Worm (Caenorhabditis elegans) whole organism, L1 larva: ENCODE measurements around the gene col-92.

ENCODE experiments used
- C04F5.9 ChIP-seq: sonication (generic microtip); optimal IDR thresholded peaks from 2 replicates; lab custom pipeline; 2016; ENCODE audit warnings: missing genetic modification characterization, missing compliant biosample characterization
- C34B4.2 ChIP-seq: sonication (generic microtip); optimal IDR thresholded peaks from 2 replicates; lab custom pipeline; 2017; ENCODE audit warnings: mild to moderate bottlenecking, missing genetic modification characterization, missing compliant biosample characterization
- Y116A8C.19 ChIP-seq: sonication (generic microtip); optimal IDR thresholded peaks from 2 replicates; lab custom pipeline; 2016; ENCODE audit warnings: missing compliant biosample characterization, missing genetic modification characterization, borderline replicate concordance
- aha-1 ChIP-seq: fragments of 150-350 bp; optimal IDR thresholded peaks from 2 replicates; lab custom pipeline; 2014; ENCODE audit warnings: missing biosample characterization, missing genetic modification characterization
- alr-1 ChIP-seq: fragments of 200-800 bp; sonication (Bioruptor generic); optimal IDR thresholded peaks from 2 replicates; lab custom pipeline; 2018; ENCODE audit warnings: borderline replicate concordance, mild to moderate bottlenecking, missing genetic modification characterization, missing compliant biosample characterization
- ama-1 ChIP-seq: fragments of 150-350 bp; optimal IDR thresholded peaks from 2 replicates; lab custom pipeline; 2014
- ceh-8 ChIP-seq: fragments of 200-800 bp; sonication (Bioruptor generic); optimal IDR thresholded peaks from 2 replicates; lab custom pipeline; 2018; ENCODE audit warnings: mild to moderate bottlenecking, missing genetic modification characterization, moderate library complexity, missing compliant biosample characterization
- ceh-88 ChIP-seq: fragments of 200-800 bp; sonication (Bioruptor generic); IDR thresholded peaks from 2 replicates; pipeline ENCODE4 v1.3.6; 2022; ENCODE audit warnings: missing genetic modification characterization, missing compliant biosample characterization
- ces-1 ChIP-seq: fragments of 150-350 bp; optimal IDR thresholded peaks from 2 replicates; lab custom pipeline; 2014; ENCODE audit warnings: missing biosample characterization, missing genetic modification reagents, missing genetic modification characterization
- dsc-1 ChIP-seq: sonication (generic microtip); optimal IDR thresholded peaks from 2 replicates; lab custom pipeline; 2016; ENCODE audit warnings: mild to moderate bottlenecking, missing genetic modification characterization, missing compliant biosample characterization
- efl-1 ChIP-seq, 4 experiments: fragments of 150-350 bp; optimal IDR thresholded peaks in 3 of 4; peaks in 1 of 4; 1 replicate in 1 of 4; 2 replicates in 3 of 4; lab custom pipeline; 2014; ENCODE audit warnings: missing biosample characterization in 2 of 4, missing genetic modification characterization in 2 of 4, missing genetic modification reagents in 2 of 4
- efl-3 ChIP-seq: fragments of 200-800 bp; sonication (Bioruptor generic); optimal IDR thresholded peaks from 2 replicates; lab custom pipeline; 2018; ENCODE audit warnings: mild to moderate bottlenecking, missing genetic modification characterization, missing compliant biosample characterization
- elt-2 ChIP-seq: sonication (generic microtip); optimal IDR thresholded peaks from 2 replicates; lab custom pipeline; 2016; ENCODE audit warnings: missing genetic modification characterization, mild to moderate bottlenecking, inconsistent platforms, missing compliant biosample characterization, missing genetic modification reagents
- elt-3 ChIP-seq, 6 experiments: fragments of 150-350 bp in 1 of 6; sonication (generic microtip); optimal IDR thresholded peaks; 2 replicates each; lab custom pipeline; 2017 to 2018; ENCODE audit warnings: missing biosample characterization in 6 of 6, missing genetic modification characterization in 6 of 6, inconsistent platforms in 1 of 6
- fkh-4 ChIP-seq: sonication (generic microtip); optimal IDR thresholded peaks from 2 replicates; lab custom pipeline; 2016; ENCODE audit warnings: missing compliant biosample characterization, missing genetic modification characterization, borderline replicate concordance
- fkh-8 ChIP-seq: sonication (generic microtip); optimal IDR thresholded peaks from 2 replicates; lab custom pipeline; 2016; ENCODE audit warnings: mild to moderate bottlenecking, missing genetic modification characterization, missing compliant biosample characterization
- fos-1 ChIP-seq: fragments of 150-350 bp; optimal IDR thresholded peaks from 2 replicates; lab custom pipeline; 2014; ENCODE audit warnings: missing biosample characterization, missing genetic modification characterization
- grh-1 ChIP-seq: fragments of 200-800 bp; sonication (Bioruptor generic); IDR thresholded peaks from 2 replicates; pipeline ENCODE4 v1.3.6; 2022; ENCODE audit warnings: missing genetic modification reagents, missing genetic modification characterization, missing compliant biosample characterization
- hlh-4 ChIP-seq: sonication (generic microtip); optimal IDR thresholded peaks from 2 replicates; lab custom pipeline; 2016; ENCODE audit warnings: mild to moderate bottlenecking, missing genetic modification characterization, missing compliant biosample characterization
- jun-1 ChIP-seq: fragments of 150-350 bp; optimal IDR thresholded peaks from 2 replicates; lab custom pipeline; 2014; ENCODE audit warnings: missing biosample characterization, missing genetic modification reagents, missing genetic modification characterization
- lin-14 ChIP-seq: fragments of 200-800 bp; sonication (Bioruptor generic); optimal IDR thresholded peaks from 2 replicates; lab custom pipeline; 2018; ENCODE audit warnings: mild to moderate bottlenecking, missing genetic modification characterization, moderate library complexity, missing compliant biosample characterization
- lin-15B ChIP-seq: fragments of 150-350 bp; sonication (generic microtip); optimal IDR thresholded peaks from 3 replicates; lab custom pipeline; 2014; ENCODE audit warnings: missing biosample characterization, missing genetic modification characterization
- lin-35 ChIP-seq, 2 experiments: fragments of 150-350 bp; optimal IDR thresholded peaks; 2 replicates each; lab custom pipeline; 2014; ENCODE audit warnings: missing biosample characterization in 2 of 2, missing genetic modification characterization in 2 of 2, missing genetic modification reagents in 2 of 2
- lin-39 ChIP-seq: fragments of 150-350 bp; optimal IDR thresholded peaks from 2 replicates; lab custom pipeline; 2014; ENCODE audit warnings: missing biosample characterization, missing genetic modification reagents, missing genetic modification characterization
- mab-9 ChIP-seq: fragments of 200-800 bp; sonication (Bioruptor generic); IDR thresholded peaks from 2 replicates; pipeline ENCODE4 v1.3.6; 2022; ENCODE audit warnings: missing genetic modification reagents, missing genetic modification characterization, missing compliant biosample characterization
- mdl-1 ChIP-seq, 2 experiments: fragments of 150-350 bp; optimal IDR thresholded peaks; 2 replicates each; lab custom pipeline; 2014 to 2017; ENCODE audit warnings: missing biosample characterization in 2 of 2, missing genetic modification characterization in 2 of 2, inconsistent platforms in 1 of 2
- mef-2 ChIP-seq: fragments of 150-350 bp; optimal IDR thresholded peaks from 2 replicates; lab custom pipeline; 2014; ENCODE audit warnings: missing biosample characterization, missing genetic modification characterization
- mep-1 ChIP-seq: fragments of 150-350 bp; optimal IDR thresholded peaks from 2 replicates; lab custom pipeline; 2014; ENCODE audit warnings: missing biosample characterization, missing genetic modification characterization
- nhr-11 ChIP-seq: fragments of 150-350 bp; optimal IDR thresholded peaks from 2 replicates; lab custom pipeline; 2014; ENCODE audit warnings: missing biosample characterization, missing genetic modification characterization
- nhr-71 ChIP-seq: sonication (generic microtip); optimal IDR thresholded peaks from 2 replicates; lab custom pipeline; 2016; ENCODE audit warnings: mild to moderate bottlenecking, missing genetic modification characterization, moderate library complexity, missing compliant biosample characterization
- nhr-84 ChIP-seq: sonication (generic microtip); optimal IDR thresholded peaks from 2 replicates; lab custom pipeline; 2017; ENCODE audit warnings: missing biosample characterization, missing genetic modification characterization
- nhr-85 ChIP-seq: sonication (generic microtip); peaks from one replicate; lab custom pipeline; 2016; ENCODE audit warnings: missing genetic modification characterization, inconsistent platforms, missing compliant biosample characterization
- nhr-90 ChIP-seq: sonication (generic microtip); optimal IDR thresholded peaks from 2 replicates; lab custom pipeline; 2016; ENCODE audit warnings: mild to moderate bottlenecking, missing genetic modification characterization, missing compliant biosample characterization; ENCODE audit not compliant: poor library complexity
- pag-3 ChIP-seq: sonication (generic microtip); optimal IDR thresholded peaks from 2 replicates; lab custom pipeline; 2017; ENCODE audit warnings: missing genetic modification characterization, mild to moderate bottlenecking, missing compliant biosample characterization, antibody characterized with exemption, borderline replicate concordance; ENCODE audit not compliant: insufficient read depth
- pqm-1 ChIP-seq: sonication (generic microtip); optimal IDR thresholded peaks from 3 replicates; lab custom pipeline; 2017; ENCODE audit warnings: missing biosample characterization, missing genetic modification characterization
- rnt-1 ChIP-seq: sonication (generic microtip); optimal IDR thresholded peaks from 2 replicates; lab custom pipeline; 2016; ENCODE audit warnings: mild to moderate bottlenecking, missing genetic modification characterization, moderate library complexity, missing compliant biosample characterization
- snpc-4 ChIP-seq: fragments of 150-350 bp; optimal IDR thresholded peaks from 2 replicates; lab custom pipeline; 2014; ENCODE audit warnings: missing biosample characterization, missing genetic modification characterization
- snu-23 ChIP-seq: sonication (generic microtip); optimal IDR thresholded peaks from 2 replicates; lab custom pipeline; 2016; ENCODE audit warnings: missing genetic modification characterization, missing compliant biosample characterization
- sptf-1 ChIP-seq: fragments of 150-350 bp; optimal IDR thresholded peaks from 2 replicates; lab custom pipeline; 2014; ENCODE audit warnings: missing biosample characterization, missing genetic modification characterization
- sup-37 ChIP-seq: fragments of 200-800 bp; sonication (Bioruptor generic); optimal IDR thresholded peaks from 2 replicates; lab custom pipeline; 2018; ENCODE audit warnings: mild to moderate bottlenecking, missing genetic modification characterization, missing compliant biosample characterization
- tlp-1 ChIP-seq: fragments of 150-350 bp; optimal IDR thresholded peaks from 2 replicates; lab custom pipeline; 2014; ENCODE audit warnings: missing biosample characterization, missing genetic modification characterization
- unc-30 ChIP-seq: sonication (generic microtip); optimal IDR thresholded peaks from 2 replicates; lab custom pipeline; 2017; ENCODE audit warnings: missing biosample characterization, missing genetic modification characterization
- unc-62 ChIP-seq: fragments of 150-350 bp; optimal IDR thresholded peaks from 2 replicates; lab custom pipeline; 2014; ENCODE audit warnings: missing biosample characterization, missing genetic modification reagents, missing genetic modification characterization
- xbp-1 ChIP-seq: sonication (generic microtip); optimal IDR thresholded peaks from 2 replicates; lab custom pipeline; 2016; ENCODE audit warnings: missing genetic modification characterization, missing compliant biosample characterization
- zip-4 ChIP-seq: fragments of 200-800 bp; sonication (Bioruptor generic); optimal IDR thresholded peaks from 2 replicates; lab custom pipeline; 2018; ENCODE audit warnings: mild to moderate bottlenecking, missing genetic modification characterization, moderate library complexity, missing compliant biosample characterization
- ztf-11 ChIP-seq, 2 experiments: sonication (generic microtip); optimal IDR thresholded peaks; 2 replicates each; lab custom pipeline; 2016 to 2017; ENCODE audit warnings: missing genetic modification characterization in 2 of 2, missing biosample characterization in 1 of 2, missing compliant biosample characterization in 1 of 2
- ztf-4 ChIP-seq: fragments of 150-350 bp; optimal IDR thresholded peaks from 2 replicates; lab custom pipeline; 2014; ENCODE audit warnings: missing biosample characterization, missing genetic modification characterization

Gene col-92

DNA sequence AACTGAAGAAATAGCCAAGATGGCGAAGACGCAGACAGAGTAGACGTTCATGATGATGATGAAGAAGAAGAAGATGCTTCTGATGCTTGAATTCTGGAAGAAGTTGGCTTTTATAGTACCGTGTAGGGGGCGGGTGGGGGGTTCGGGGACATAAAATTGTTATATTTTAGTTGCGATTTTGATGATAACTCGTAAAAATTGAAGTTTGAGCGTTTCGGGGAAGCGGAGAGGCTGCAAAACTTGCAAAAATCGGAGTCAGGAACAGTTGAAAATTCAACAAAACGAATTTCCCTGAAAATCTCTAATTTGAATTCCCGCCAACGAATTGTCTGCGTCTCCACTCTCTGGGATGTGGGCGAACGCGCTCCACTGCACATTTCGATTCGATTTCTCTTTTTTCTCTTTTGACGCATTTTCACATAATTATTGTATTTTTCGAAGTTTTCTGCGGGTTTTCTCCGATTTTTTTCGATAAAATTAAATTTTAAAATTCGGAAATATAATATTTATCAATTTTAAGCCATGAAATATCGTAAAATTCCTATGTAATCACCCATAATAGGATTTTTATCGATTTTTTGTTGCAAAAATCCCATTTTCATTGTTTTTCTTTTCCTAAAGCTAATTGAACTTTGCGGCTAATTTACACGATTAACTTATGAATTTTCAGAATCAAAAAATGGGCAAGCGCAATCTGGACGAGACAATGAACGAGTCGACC, 24.7 kb upstream of the col-92 start, which contains the start of the genes fipr-17 and Y48A6B.3 (continued):
- TF ChIP-seq dsc-1 (peak; percentile 70), nhr-71 (tag; lab: Kevin White, UChicago) (peak; percentile 89), unc-30 (tag; lab: Kevin White, UChicago) (no peak), hlh-4 (no peak), ceh-8 (GFP tag; lab: Kevin White, UChicago) (peak; percentile 36), sup-37 (no peak), pag-3 (no peak), unc-62 (GFP tag; lab: Kevin White, UChicago) (no peak), fkh-4 (peak; percentile 27), mep-1 (tag; lab: Kevin White, UChicago) (peak; percentile 86), lin-39 (tag; lab: Kevin White, UChicago) (peak; percentile 59), ztf-11 (tag; optimal IDR thresholded peaks at IDR 0.05; lab: Kevin White, UChicago) (peak in 1 of 2 experiments; percentile 56), nhr-84 (tag; lab: Kevin White, UChicago) (no peak), mef-2 (peak; percentile 50), sptf-1 (no peak), C34B4.2 (tag; lab: Kevin White, UChicago) (no peak), snpc-4 (peak; percentile 92), elt-2 (tag; lab: Kevin White, UChicago) (peak; percentile 29), fos-1 (tag; lab: Kevin White, UChicago) (peak; percentile 75), nhr-85 (tag; lab: Kevin White, UChicago) (peak; percentile 87), fkh-8 (tag; lab: Kevin White, UChicago) (peak; percentile 83), Y116A8C.19 (tag; lab: Kevin White, UChicago) (no peak), nhr-90 (tag; lab: Kevin White, UChicago) (peak; percentile 78), ztf-4 (tag; lab: Kevin White, UChicago) (peak; percentile 2), C04F5.9 (tag; lab: Kevin White, UChicago) (peak; percentile 64), pqm-1 (tag; lab: Kevin White, UChicago) (no peak), rnt-1 (peak; percentile 94), grh-1 (GFP tag; lab: Robert Waterston, UW) (peak; percentile 68), nhr-11 (no peak), tlp-1 (no peak), ama-1 (lab: Kevin White, UChicago) (no peak), mdl-1 (tag; optimal IDR thresholded peaks at IDR 0.05; lab: Kevin White, UChicago) (peak in 1 of 2 experiments; percentile 52), mab-9 (GFP tag; lab: Robert Waterston, UW) (no peak), xbp-1 (peak; percentile 81)

DNA sequence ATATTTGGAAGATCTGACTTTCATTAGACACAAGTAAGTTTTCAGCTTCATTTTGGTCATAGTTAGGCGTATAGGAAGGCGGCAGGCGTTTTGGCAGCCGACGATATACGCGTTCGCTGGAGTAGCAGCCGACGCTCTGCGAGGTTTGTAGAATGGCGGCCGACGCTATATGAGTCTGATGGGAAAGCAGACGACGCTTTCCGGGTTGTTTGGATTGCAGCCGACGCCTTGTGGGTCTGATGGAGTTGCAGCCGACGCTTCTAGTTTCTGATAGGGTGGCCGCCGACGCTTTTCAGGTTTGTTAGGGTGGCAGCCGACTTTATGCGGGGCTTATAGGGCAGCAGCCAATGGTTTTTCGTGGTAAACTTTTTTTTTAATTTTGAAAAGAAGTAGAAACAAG, 19.8 kb upstream of the col-92 start:
- no peak for TF ChIP-seq efl-3 (GFP tag; lab: Kevin White, UChicago)
- peak; percentile 1 for TF ChIP-seq nhr-85 (tag; lab: Kevin White, UChicago)

DNA sequence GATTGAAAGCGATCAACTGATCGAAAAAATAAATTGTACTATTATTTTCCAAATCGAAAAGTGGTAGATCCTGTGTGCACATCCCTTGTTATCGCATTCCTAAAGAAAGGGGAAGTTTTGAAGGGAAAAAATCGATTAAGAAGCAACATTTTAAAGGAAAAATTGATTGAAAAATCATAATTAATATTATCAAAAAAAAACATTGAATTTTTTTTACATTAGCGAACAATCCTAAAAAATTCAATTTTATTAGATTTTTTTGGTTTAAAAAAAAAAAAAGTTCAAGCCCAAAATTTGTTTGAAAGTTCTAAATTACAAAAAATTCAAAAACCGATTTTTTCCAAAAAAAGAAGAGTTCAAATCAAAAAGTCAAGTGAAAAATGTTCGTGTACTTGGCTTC, 12.1 kb upstream of the col-92 start, which contains the start of gene dmsr-5:
Gene dmsr-5 (minus strand): TSS at position 101 of the 400 bp plus-strand sequence.
- no peak for TF ChIP-seq ztf-4 (tag; lab: Kevin White, UChicago)
- no peak for TF ChIP-seq lin-39 (tag; lab: Kevin White, UChicago)
- no peak for TF ChIP-seq alr-1 (tag; lab: Kevin White, UChicago)

DNA sequence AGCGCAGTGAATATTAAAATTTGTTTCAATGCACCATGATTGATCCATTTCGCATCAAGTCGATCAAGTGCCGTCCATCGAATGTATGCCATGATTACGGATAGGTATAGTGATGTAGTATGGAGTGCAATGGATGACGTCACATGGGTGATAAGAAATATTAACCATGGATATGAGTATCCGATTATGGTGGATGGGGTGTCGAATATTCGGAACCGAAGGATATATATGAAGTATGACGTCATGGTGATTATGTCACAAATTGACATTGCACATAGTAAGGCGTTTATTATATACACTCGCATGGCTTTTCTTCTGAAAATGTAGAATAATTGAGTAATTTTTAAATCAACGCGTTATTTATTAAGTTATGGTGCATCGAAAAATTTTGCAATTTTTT, 11.0 kb upstream of the col-92 start:
- no peak for TF ChIP-seq ztf-11 (tag; optimal IDR thresholded peaks at IDR 0.05; lab: Kevin White, UChicago)
- no peak for TF ChIP-seq aha-1 (tag; lab: Kevin White, UChicago)
- TF ChIP-seq hlh-4: no peak
- TF ChIP-seq mab-9 (GFP tag; lab: Robert Waterston, UW): no peak
- TF ChIP-seq rnt-1: no peak
- no peak for TF ChIP-seq lin-35 (GFP tag; optimal IDR thresholded peaks at IDR 0.05; lab: Kevin White, UChicago)
- TF ChIP-seq jun-1 (tag; lab: Kevin White, UChicago): no peak
- TF ChIP-seq elt-3 (tag; optimal IDR thresholded peaks at IDR 0.05; lab: Kevin White, UChicago): no peak
- no peak for TF ChIP-seq snpc-4
- TF ChIP-seq zip-4 (GFP tag; lab: Kevin White, UChicago): no peak
- no peak for TF ChIP-seq lin-15B (tag; lab: Kevin White, UChicago)
- no peak for TF ChIP-seq snu-23 (GFP tag; lab: Kevin White, UChicago)
- no peak for TF ChIP-seq lin-14 (GFP tag; lab: Kevin White, UChicago)
- TF ChIP-seq ceh-88: no peak
- no peak for TF ChIP-seq efl-1 (optimal IDR thresholded peaks at IDR 0.05; lab: Kevin White, UChicago)
- no peak for TF ChIP-seq efl-1 (GFP tag; optimal IDR thresholded peaks at IDR 0.05 in 1 of 2; lab: Kevin White, UChicago)
- no peak for TF ChIP-seq mep-1 (tag; lab: Kevin White, UChicago)
- no peak for TF ChIP-seq ces-1 (GFP tag; lab: Kevin White, UChicago)
